Worm (Caenorhabditis elegans) whole organism, L2 larva: ENCODE data around the gene srx-14.

Experiments used
- C34F6.9 ChIP-seq: fragments of 150-350 bp; optimal IDR thresholded peaks from 2 replicates; lab custom pipeline; 2014; ENCODE audit warnings: missing biosample characterization, missing genetic modification characterization
- F13H6.1 ChIP-seq: sonication (generic microtip); optimal IDR thresholded peaks from 2 replicates; lab custom pipeline; 2016; ENCODE audit warnings: missing genetic modification characterization, missing compliant biosample characterization
- R02D3.7 ChIP-seq: fragments of 150-350 bp; optimal IDR thresholded peaks from 2 replicates; lab custom pipeline; 2014; ENCODE audit warnings: missing biosample characterization, missing genetic modification characterization
- Y55F3AM.14 ChIP-seq: fragments of 200-800 bp; sonication (Bioruptor generic); optimal IDR thresholded peaks from 2 replicates; lab custom pipeline; 2018; ENCODE audit warnings: mild to moderate bottlenecking, missing genetic modification characterization, missing compliant biosample characterization
- alr-1 ChIP-seq: fragments of 150-350 bp; optimal IDR thresholded peaks from 2 replicates; lab custom pipeline; 2014; ENCODE audit warnings: missing biosample characterization, missing genetic modification characterization
- aly-2 ChIP-seq: fragments of 150-350 bp; optimal IDR thresholded peaks from 2 replicates; lab custom pipeline; 2014; ENCODE audit warnings: missing biosample characterization, missing genetic modification characterization
- ama-1 ChIP-seq: fragments of 150-350 bp; optimal IDR thresholded peaks from 2 replicates; lab custom pipeline; 2018; ENCODE audit warnings: inconsistent platforms
- ceh-82 ChIP-seq: fragments of 150-350 bp; optimal IDR thresholded peaks from 2 replicates; lab custom pipeline; 2014; ENCODE audit warnings: missing biosample characterization, missing genetic modification characterization
- crh-2 ChIP-seq: sonication (generic microtip); optimal IDR thresholded peaks from 2 replicates; lab custom pipeline; 2017; ENCODE audit warnings: missing biosample characterization, missing genetic modification characterization
- dmd-4 ChIP-seq: sonication (generic microtip); optimal IDR thresholded peaks from 2 replicates; lab custom pipeline; 2017; ENCODE audit warnings: missing biosample characterization, missing genetic modification characterization
- egl-27 ChIP-seq: sonication (generic microtip); optimal IDR thresholded peaks from 3 replicates; lab custom pipeline; 2017; ENCODE audit warnings: missing biosample characterization, missing genetic modification reagents, missing genetic modification characterization
- elt-1 ChIP-seq: fragments of 150-350 bp; optimal IDR thresholded peaks from 2 replicates; lab custom pipeline; 2014; ENCODE audit warnings: missing biosample characterization, missing genetic modification characterization
- elt-3 ChIP-seq: sonication (generic microtip); optimal IDR thresholded peaks from 2 replicates; lab custom pipeline; 2017; ENCODE audit warnings: missing biosample characterization, missing genetic modification characterization
- fos-1 ChIP-seq: fragments of 150-350 bp; optimal IDR thresholded peaks from 2 replicates; lab custom pipeline; 2014; ENCODE audit warnings: missing biosample characterization, missing genetic modification characterization
- gmeb-1 ChIP-seq: fragments of 150-350 bp; optimal IDR thresholded peaks from 2 replicates; lab custom pipeline; 2014; ENCODE audit warnings: missing biosample characterization, missing genetic modification characterization
- lin-11 ChIP-seq: fragments of 150-350 bp; sonication (generic microtip); optimal IDR thresholded peaks from 2 replicates; lab custom pipeline; 2014; ENCODE audit warnings: missing biosample characterization, missing genetic modification characterization, inconsistent platforms, mixed read lengths
- lin-13 ChIP-seq: fragments of 150-350 bp; optimal IDR thresholded peaks from 2 replicates; lab custom pipeline; 2014; ENCODE audit warnings: missing biosample characterization, missing genetic modification reagents, missing genetic modification characterization
- lin-39 ChIP-seq: fragments of 150-350 bp; optimal IDR thresholded peaks from 2 replicates; lab custom pipeline; 2014; ENCODE audit warnings: missing biosample characterization, missing genetic modification reagents, missing genetic modification characterization
- lsy-2 ChIP-seq, 2 experiments: fragments of 150-350 bp in 1 of 2; sonication (generic microtip) in 1 of 2; optimal IDR thresholded peaks; 2 replicates each; lab custom pipeline; 2014 to 2017; ENCODE audit warnings: missing biosample characterization in 2 of 2, missing genetic modification characterization in 2 of 2
- mab-5 ChIP-seq: fragments of 150-350 bp; optimal IDR thresholded peaks from 2 replicates; lab custom pipeline; 2014; ENCODE audit warnings: missing biosample characterization, missing genetic modification characterization
- mbf-1 ChIP-seq: sonication (generic microtip); optimal IDR thresholded peaks from 2 replicates; lab custom pipeline; 2017; ENCODE audit warnings: missing biosample characterization, missing genetic modification characterization
- mdl-1 ChIP-seq, 2 experiments: fragments of 150-350 bp in 1 of 2; sonication (generic microtip) in 1 of 2; optimal IDR thresholded peaks; 2 replicates each; lab custom pipeline; 2017; ENCODE audit warnings: missing biosample characterization in 2 of 2, missing genetic modification characterization in 2 of 2
- nhr-11 ChIP-seq: fragments of 150-350 bp; optimal IDR thresholded peaks from 2 replicates; lab custom pipeline; 2014; ENCODE audit warnings: missing biosample characterization, missing genetic modification characterization
- nhr-12 ChIP-seq: fragments of 150-350 bp; optimal IDR thresholded peaks from 2 replicates; lab custom pipeline; 2014; ENCODE audit warnings: missing biosample characterization, missing genetic modification characterization
- nhr-129 ChIP-seq: fragments of 150-350 bp; optimal IDR thresholded peaks from 2 replicates; lab custom pipeline; 2014; ENCODE audit warnings: missing biosample characterization, missing genetic modification characterization
- nhr-21 ChIP-seq: fragments of 150-350 bp; optimal IDR thresholded peaks from 2 replicates; lab custom pipeline; 2014; ENCODE audit warnings: missing biosample characterization, missing genetic modification characterization
- nhr-23 ChIP-seq: fragments of 150-350 bp; optimal IDR thresholded peaks from 2 replicates; lab custom pipeline; 2014; ENCODE audit warnings: missing biosample characterization, missing genetic modification reagents, missing genetic modification characterization
- nhr-237 ChIP-seq: fragments of 150-350 bp; optimal IDR thresholded peaks from 2 replicates; lab custom pipeline; 2014; ENCODE audit warnings: missing biosample characterization, missing genetic modification characterization
- nhr-6 ChIP-seq: fragments of 150-350 bp; optimal IDR thresholded peaks from 2 replicates; lab custom pipeline; 2014; ENCODE audit warnings: missing biosample characterization, missing genetic modification characterization
- nhr-77 ChIP-seq: fragments of 150-350 bp; optimal IDR thresholded peaks from 2 replicates; lab custom pipeline; 2014; ENCODE audit warnings: missing biosample characterization, missing genetic modification characterization
- peb-1 ChIP-seq: fragments of 150-350 bp; optimal IDR thresholded peaks from 2 replicates; lab custom pipeline; 2014; ENCODE audit warnings: missing biosample characterization, missing genetic modification characterization
- sem-4 ChIP-seq: fragments of 150-350 bp; optimal IDR thresholded peaks from 2 replicates; lab custom pipeline; 2014; ENCODE audit warnings: missing biosample characterization, missing genetic modification reagents, missing genetic modification characterization
- skn-1 ChIP-seq: sonication (generic microtip); optimal IDR thresholded peaks from 2 replicates; lab custom pipeline; 2017; ENCODE audit warnings: missing biosample characterization, missing genetic modification characterization
- sma-3 ChIP-seq: sonication (generic microtip); optimal IDR thresholded peaks from 2 replicates; lab custom pipeline; 2016; ENCODE audit warnings: missing genetic modification reagents, missing genetic modification characterization, missing compliant biosample characterization
- sma-9 ChIP-seq, 2 experiments: fragments of 150-350 bp in 1 of 2; sonication (generic microtip) in 1 of 2; optimal IDR thresholded peaks; 2 replicates each; lab custom pipeline; 2014 to 2016; ENCODE audit warnings: missing genetic modification characterization in 2 of 2, mild to moderate bottlenecking in 1 of 2, missing biosample characterization in 1 of 2, missing compliant biosample characterization in 1 of 2, missing genetic modification reagents in 1 of 2, moderate library complexity in 1 of 2
- snpc-4 ChIP-seq: fragments of 150-350 bp; optimal IDR thresholded peaks from 2 replicates; lab custom pipeline; 2014; ENCODE audit warnings: missing biosample characterization, missing genetic modification characterization
- unc-55 ChIP-seq: fragments of 150-350 bp; sonication (generic microtip); optimal IDR thresholded peaks from 3 replicates; lab custom pipeline; 2014; ENCODE audit warnings: missing biosample characterization, missing genetic modification reagents, missing genetic modification characterization
- unc-62 ChIP-seq: fragments of 150-350 bp; optimal IDR thresholded peaks from 2 replicates; lab custom pipeline; 2014; ENCODE audit warnings: missing biosample characterization, missing genetic modification reagents, missing genetic modification characterization
- zag-1 ChIP-seq: fragments of 150-350 bp; optimal IDR thresholded peaks from 2 replicates; lab custom pipeline; 2014; ENCODE audit warnings: missing biosample characterization, missing genetic modification characterization
- ztf-1 ChIP-seq: fragments of 200-800 bp; sonication (Bioruptor generic); conservative IDR thresholded peaks from 2 replicates; pipeline ENCODE4 v1.3.6; 2022; ENCODE audit warnings: missing genetic modification characterization, missing compliant biosample characterization
- ztf-4 ChIP-seq: fragments of 150-350 bp; optimal IDR thresholded peaks from 2 replicates; lab custom pipeline; 2014; ENCODE audit warnings: missing biosample characterization, missing genetic modification characterization

Gene srx-14

DNA sequence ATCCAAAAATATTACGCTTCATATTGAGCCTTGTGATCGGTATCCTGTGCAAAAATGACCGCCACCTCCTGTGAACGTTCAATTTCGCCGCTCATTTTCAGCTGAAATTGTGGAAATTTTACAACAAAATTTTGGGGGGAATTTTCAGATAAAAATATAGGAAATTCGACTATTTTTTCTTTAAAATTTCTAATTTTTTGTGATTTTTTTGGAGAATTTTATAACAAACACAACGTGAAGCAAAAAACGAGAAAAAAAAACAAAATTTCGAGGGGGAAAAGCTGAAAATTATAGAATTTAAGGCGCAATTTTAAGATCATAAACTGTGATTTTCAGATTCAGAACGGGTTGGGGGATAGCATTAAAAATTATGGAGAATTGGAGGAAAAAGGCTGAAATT, 26.6 kb downstream of the srx-14 start, which contains the start of gene csn-4:
Gene csn-4, minus strand, starts transcription at position 101 of the 400 bp plus-strand sequence.
- no peak for TF ChIP-seq nhr-12 (tag; lab: Kevin White, UChicago)
- no peak for TF ChIP-seq mdl-1 (tag; optimal IDR thresholded peaks at IDR 0.05; lab: Kevin White, UChicago)
- no peak for TF ChIP-seq lin-39
- TF ChIP-seq skn-1, result no peak
- no peak for TF ChIP-seq unc-55 (GFP tag; lab: Kevin White, UChicago)
- no peak for TF ChIP-seq peb-1 (tag; lab: Kevin White, UChicago)
- no peak for TF ChIP-seq alr-1
- TF ChIP-seq gmeb-1 (tag; lab: Kevin White, UChicago), result no peak
- TF ChIP-seq dmd-4, result no peak
- no peak for TF ChIP-seq Y55F3AM.14 (GFP tag; lab: Kevin White, UChicago)

DNA sequence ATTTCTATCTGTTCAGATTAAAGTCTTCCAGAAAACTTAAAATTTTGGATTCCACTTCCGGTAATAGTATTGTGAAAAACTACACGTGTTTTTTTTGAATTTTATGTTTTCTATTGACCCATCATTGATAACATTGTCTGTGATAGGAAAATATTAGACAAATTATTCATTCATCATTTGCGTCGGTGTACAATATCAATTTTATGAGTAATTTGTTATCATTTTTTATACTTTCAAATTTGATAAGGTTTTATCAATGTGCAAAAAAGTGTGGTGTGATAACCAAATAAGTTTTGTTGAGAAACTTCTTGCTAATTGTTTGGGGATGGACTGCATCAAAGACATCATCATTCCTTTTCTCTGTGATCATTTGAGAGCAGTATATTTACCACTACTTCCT, 38.1 kb downstream of the srx-14 start:
- no peak for TF ChIP-seq mbf-1 (tag; lab: Kevin White, UChicago)
- TF ChIP-seq fos-1 (tag; lab: Kevin White, UChicago), result peak; percentile 98
- TF ChIP-seq nhr-237, result no peak
- no peak for TF ChIP-seq egl-27 (tag; lab: Kevin White, UChicago)

DNA sequence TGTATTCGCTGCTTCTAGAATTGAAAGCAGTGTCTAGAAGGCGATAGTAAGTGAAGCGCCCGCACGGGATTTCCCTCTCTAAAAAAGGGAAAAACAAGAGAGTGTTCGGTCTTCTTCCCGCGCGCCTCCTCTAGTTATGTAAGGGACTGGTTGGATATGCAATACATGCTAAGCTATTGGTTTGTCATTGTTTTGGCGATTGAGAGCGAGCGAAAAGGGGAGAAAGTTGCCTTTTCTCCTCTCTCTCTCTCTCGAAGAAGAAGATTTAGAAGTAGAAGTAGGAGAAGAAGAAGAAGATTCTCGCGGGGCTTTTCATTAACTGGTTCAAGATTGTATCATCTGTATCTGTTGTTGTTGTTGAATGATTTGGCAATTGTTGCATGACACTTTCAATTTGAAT, 39.5 kb downstream of the srx-14 start:
- TF ChIP-seq peb-1 (tag; lab: Kevin White, UChicago) (no peak), elt-3 (tag; lab: Kevin White, UChicago) (no peak), gmeb-1 (tag; lab: Kevin White, UChicago) (no peak), snpc-4 (tag; lab: Kevin White, UChicago) (no peak), alr-1 (no peak), unc-55 (GFP tag; lab: Kevin White, UChicago) (no peak), lin-39 (no peak), aly-2 (tag; lab: Kevin White, UChicago) (no peak), mbf-1 (tag; lab: Kevin White, UChicago) (no peak), ama-1 (no peak)

DNA sequence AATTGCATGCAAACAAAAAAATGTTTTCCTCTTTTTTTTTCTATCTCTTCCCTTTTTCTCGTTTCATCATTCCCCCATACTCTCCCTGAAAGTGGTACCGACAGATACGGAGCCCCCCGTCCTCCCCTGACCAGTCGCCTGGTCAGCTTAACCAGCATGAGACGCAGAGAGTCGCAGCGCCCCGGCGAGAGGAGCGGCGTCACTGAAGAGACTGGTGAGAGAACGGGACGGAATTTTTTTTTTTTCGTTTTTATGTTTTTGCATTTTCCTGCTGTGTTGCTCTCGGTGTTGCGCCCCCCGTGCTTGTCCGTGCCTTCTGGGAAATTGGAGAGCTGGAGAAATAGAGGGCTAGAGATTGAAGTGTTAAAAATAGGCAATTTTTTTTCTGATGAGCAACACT, 43.2 kb downstream of the srx-14 start:
- TF ChIP-seq lin-11, result peak; percentile 85
- TF ChIP-seq unc-55 (GFP tag; lab: Kevin White, UChicago), result peak; percentile 96
- peak; percentile 9 for TF ChIP-seq R02D3.7 (tag; lab: Kevin White, UChicago)
- peak; percentile 96 for TF ChIP-seq zag-1 (tag; lab: Kevin White, UChicago)
- peak; percentile 63 for TF ChIP-seq lin-13 (GFP tag; lab: Kevin White, UChicago)
- TF ChIP-seq fos-1 (tag; lab: Kevin White, UChicago), result peak; percentile 86
- peak; percentile 73 for TF ChIP-seq nhr-129
- TF ChIP-seq ceh-82, result peak; percentile 58
- TF ChIP-seq nhr-11, result peak; percentile 45
- peak; percentile 4 for TF ChIP-seq ztf-4 (tag; lab: Kevin White, UChicago)
- peak; percentile 82 for TF ChIP-seq sem-4 (tag; lab: Kevin White, UChicago)
- TF ChIP-seq mdl-1 (tag; optimal IDR thresholded peaks at IDR 0.05; lab: Kevin White, UChicago), result peak; percentile 87
- TF ChIP-seq lsy-2 (tag; optimal IDR thresholded peaks at IDR 0.05; lab: Kevin White, UChicago), result peak; percentile 42 to 91
- TF ChIP-seq crh-2, result peak; percentile 52
- peak; percentile 81 for TF ChIP-seq mab-5 (tag; lab: Kevin White, UChicago)
- TF ChIP-seq nhr-6, result no peak
- peak; percentile 15 for TF ChIP-seq nhr-77
- peak; percentile 67 for TF ChIP-seq nhr-21 (tag; lab: Kevin White, UChicago)
- peak; percentile 83 for TF ChIP-seq C34F6.9 (tag; lab: Kevin White, UChicago)
- no peak for TF ChIP-seq nhr-12 (tag; lab: Kevin White, UChicago)
- no peak for TF ChIP-seq lin-39
- no peak for TF ChIP-seq nhr-237
- TF ChIP-seq snpc-4 (tag; lab: Kevin White, UChicago), result peak; percentile 52
- no peak for TF ChIP-seq elt-1 (tag; lab: Kevin White, UChicago)
- TF ChIP-seq gmeb-1 (tag; lab: Kevin White, UChicago), result peak; percentile 57
- no peak for TF ChIP-seq elt-3 (tag; lab: Kevin White, UChicago)
- TF ChIP-seq nhr-23 (tag; lab: Kevin White, UChicago), result no peak
- peak; percentile 81 for TF ChIP-seq egl-27 (tag; lab: Kevin White, UChicago)
- no peak for TF ChIP-seq ztf-1
- TF ChIP-seq skn-1, result no peak
- TF ChIP-seq sma-9 (GFP tag; optimal IDR thresholded peaks at IDR 0.05; lab: Kevin White, UChicago), result peak; percentile 95
- TF ChIP-seq sma-9 (tag; optimal IDR thresholded peaks at IDR 0.05; lab: Kevin White, UChicago), result no peak
- TF ChIP-seq F13H6.1, result peak; percentile 100
- peak; percentile 22 for TF ChIP-seq unc-62 (GFP tag; lab: Kevin White, UChicago)
- TF ChIP-seq sma-3 (GFP tag; lab: Kevin White, UChicago), result no peak
